Fruit fly (Drosophila melanogaster) whole organism, pupa: Measurements from ENCODE around the gene Sgs5.

ENCODE experiments used
- CG10348 ChIP-seq: fragments of 200-800 bp; sonication (Bioruptor generic); IDR thresholded peaks from 2 replicates; pipeline ENCODE4 v1.3.6; 2022; ENCODE audit warnings: missing biosample characterization, missing genetic modification characterization
- CG12605 ChIP-seq: fragments of 200-800 bp; sonication (Bioruptor generic); IDR thresholded peaks from 2 replicates; pipeline ENCODE4 v1.3.6; 2022; ENCODE audit warnings: missing biosample characterization, missing genetic modification characterization
- CG13204 ChIP-seq: fragments of 200-800 bp; sonication (Bioruptor generic); optimal IDR thresholded peaks from 2 replicates; lab custom pipeline; 2018; ENCODE audit warnings: missing biosample characterization, mild to moderate bottlenecking, missing genetic modification characterization, moderate library complexity
- CG8301 ChIP-seq: fragments of 200-800 bp; sonication (Bioruptor generic); optimal IDR thresholded peaks from 2 replicates; lab custom pipeline; 2018; ENCODE audit warnings: missing biosample characterization, mild to moderate bottlenecking, missing genetic modification characterization
- CG9948 ChIP-seq: fragments of 200-800 bp; sonication (Bioruptor generic); optimal IDR thresholded peaks from 2 replicates; lab custom pipeline; 2018; ENCODE audit warnings: missing biosample characterization, mild to moderate bottlenecking, missing genetic modification characterization, moderate library complexity
- fd96Ca ChIP-seq: fragments of 200-800 bp; sonication (Bioruptor generic); IDR thresholded peaks from 3 replicates; pipeline ENCODE4 v1.3.6; 2022; ENCODE audit warnings: missing biosample characterization, missing genetic modification characterization
- gl ChIP-seq: fragments of 200-800 bp; sonication (Bioruptor generic); optimal IDR thresholded peaks from 2 replicates; lab custom pipeline; 2018; ENCODE audit warnings: missing biosample characterization, mild to moderate bottlenecking, missing genetic modification characterization

DNA sequence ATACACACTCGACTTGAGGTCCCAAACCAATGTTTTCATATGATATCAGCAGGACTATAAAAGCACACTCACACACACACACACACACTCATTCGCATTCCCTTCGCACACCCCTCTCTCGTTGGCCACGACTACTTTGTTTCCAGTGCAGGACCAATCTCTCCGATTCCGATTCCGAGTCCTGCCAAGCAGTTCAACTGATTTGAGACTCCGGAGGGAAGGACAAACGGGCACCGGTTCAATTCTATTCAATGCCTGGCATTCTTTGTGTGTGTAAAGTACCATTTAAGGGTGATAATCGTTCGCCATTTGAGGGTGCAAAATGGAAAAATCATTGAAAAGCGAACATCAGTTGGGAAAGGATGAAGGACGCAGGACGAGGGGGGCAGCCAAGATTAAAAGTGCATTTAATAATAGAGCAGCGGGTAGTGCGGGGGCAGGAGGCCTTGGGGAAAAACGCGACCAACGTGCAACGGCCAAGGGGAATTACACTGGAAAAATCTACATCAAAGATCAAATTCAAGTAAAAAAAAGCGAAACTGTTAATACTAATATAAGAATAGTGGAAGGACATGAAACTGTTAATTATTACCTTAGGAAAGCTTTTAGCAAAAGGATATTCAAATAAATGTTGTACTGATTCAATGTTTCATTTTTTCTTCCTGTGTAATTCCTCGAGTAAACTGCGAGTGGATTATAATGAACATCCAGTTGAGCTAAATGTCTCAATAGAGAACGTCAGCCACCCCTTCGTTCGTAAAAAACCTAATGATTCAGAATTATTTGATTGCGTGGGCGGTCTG lies 11.3 kb upstream of the Sgs5 start:
- TF ChIP-seq CG9948 (no peak), CG12605 (GFP tag; lab: Robert Waterston, UW) (no peak), fd96Ca (GFP tag; lab: Robert Waterston, UW) (no peak), CG10348 (GFP tag; lab: Robert Waterston, UW) (no peak), gl (tag; lab: Kevin White, UChicago) (no peak), CG13204 (GFP tag; lab: Kevin White, UChicago) (no peak), CG8301 (tag; lab: Kevin White, UChicago) (no peak)
